Fruit fly (Drosophila melanogaster) whole organism, prepupa: Measurements from ENCODE around the gene CG8814.

Source experiments
- Blimp-1 ChIP-seq: fragments of 200-800 bp; sonication (Bioruptor generic); optimal IDR thresholded peaks from 3 replicates; lab custom pipeline; 2017; ENCODE audit warnings: missing biosample characterization, missing genetic modification characterization, mild to moderate bottlenecking, moderate library complexity, missing genetic modification reagents
- CG10631 ChIP-seq: fragments of 200-800 bp; sonication (Bioruptor generic); optimal IDR thresholded peaks from 2 replicates; lab custom pipeline; 2016; ENCODE audit warnings: missing biosample characterization, missing genetic modification characterization
- CG10669 ChIP-seq: fragments of 200-800 bp; sonication (Bioruptor generic); optimal IDR thresholded peaks from 3 replicates; lab custom pipeline; 2018; ENCODE audit warnings: missing biosample characterization, mild to moderate bottlenecking, missing genetic modification characterization, moderate library complexity
- CG11294 ChIP-seq: fragments of 200-800 bp; sonication (Bioruptor generic); IDR thresholded peaks from 2 replicates; pipeline ENCODE4 v1.3.6; 2022; ENCODE audit warnings: missing biosample characterization, missing genetic modification characterization
- CG16779 ChIP-seq: fragments of 200-800 bp; sonication (Bioruptor generic); optimal IDR thresholded peaks from 3 replicates; lab custom pipeline; 2017; ENCODE audit warnings: missing biosample characterization, mild to moderate bottlenecking, missing genetic modification characterization
- CG31627 ChIP-seq: fragments of 200-800 bp; sonication (Bioruptor generic); optimal IDR thresholded peaks from 3 replicates; lab custom pipeline; 2016; ENCODE audit warnings: missing biosample characterization, missing genetic modification characterization
- CG32006 ChIP-seq: fragments of 200-800 bp; sonication (Bioruptor generic); optimal IDR thresholded peaks from 3 replicates; lab custom pipeline; 2017; ENCODE audit warnings: missing biosample characterization, mild to moderate bottlenecking, missing genetic modification characterization
- CG34406 ChIP-seq: fragments of 200-800 bp; sonication (Bioruptor generic); optimal IDR thresholded peaks from 3 replicates; lab custom pipeline; 2016; ENCODE audit warnings: missing biosample characterization, missing genetic modification characterization
- CG3919 ChIP-seq: fragments of 200-800 bp; sonication (Bioruptor generic); optimal IDR thresholded peaks from 3 replicates; lab custom pipeline; 2016; ENCODE audit warnings: missing biosample characterization, missing genetic modification characterization
- CG6163 ChIP-seq: fragments of 200-800 bp; sonication (Bioruptor generic); IDR thresholded peaks from 3 replicates; pipeline ENCODE4 v1.3.6; 2022; ENCODE audit warnings: missing biosample characterization, missing genetic modification characterization
- CG6276 ChIP-seq: fragments of 200-800 bp; sonication (Bioruptor generic); optimal IDR thresholded peaks from 2 replicates; lab custom pipeline; 2017; ENCODE audit warnings: missing biosample characterization, mild to moderate bottlenecking, missing genetic modification characterization
- CG6792 ChIP-seq: fragments of 200-800 bp; sonication (Bioruptor generic); optimal IDR thresholded peaks from 3 replicates; lab custom pipeline; 2016; ENCODE audit warnings: missing biosample characterization, missing genetic modification characterization
- CG6808 ChIP-seq: fragments of 200-800 bp; sonication (Bioruptor generic); optimal IDR thresholded peaks from 3 replicates; lab custom pipeline; 2017; ENCODE audit warnings: missing biosample characterization, missing genetic modification characterization, mild to moderate bottlenecking, moderate library complexity, missing genetic modification reagents
- CG8119 ChIP-seq: fragments of 200-800 bp; sonication (Bioruptor generic); IDR thresholded peaks from 3 replicates; pipeline ENCODE4 v1.3.6; 2022; ENCODE audit warnings: missing biosample characterization, missing genetic modification characterization
- CG8632 ChIP-seq: fragments of 200-800 bp; sonication (Bioruptor generic); optimal IDR thresholded peaks from 3 replicates; lab custom pipeline; 2016; ENCODE audit warnings: missing biosample characterization, missing genetic modification characterization
- CG9139 ChIP-seq: fragments of 200-800 bp; sonication (Bioruptor generic); optimal IDR thresholded peaks from 3 replicates; lab custom pipeline; 2017; ENCODE audit warnings: missing biosample characterization, mild to moderate bottlenecking, missing genetic modification characterization
- Eip75B ChIP-seq: fragments of 200-800 bp; sonication (Bioruptor generic); optimal IDR thresholded peaks from 3 replicates; lab custom pipeline; 2016; ENCODE audit warnings: missing biosample characterization, missing genetic modification characterization
- Eip93F ChIP-seq: fragments of 200-800 bp; sonication (Bioruptor generic); optimal IDR thresholded peaks from 2 replicates; lab custom pipeline; 2016; ENCODE audit warnings: missing biosample characterization, mild to moderate bottlenecking, missing genetic modification characterization
- Ets21C ChIP-seq: fragments of 200-800 bp; sonication (Bioruptor generic); optimal IDR thresholded peaks from 3 replicates; lab custom pipeline; 2016; ENCODE audit warnings: missing biosample characterization, missing genetic modification characterization
- Ets96B ChIP-seq: fragments of 200-800 bp; optimal IDR thresholded peaks from 2 replicates; lab custom pipeline; 2019; ENCODE audit warnings: missing biosample characterization, mild to moderate bottlenecking, missing genetic modification characterization, moderate library complexity
- Hr38 ChIP-seq: sonication (Bioruptor generic); optimal IDR thresholded peaks from 2 replicates; lab custom pipeline; 2016; ENCODE audit warnings: missing biosample characterization, missing genetic modification characterization
- Hr4 ChIP-seq: fragments of 200-800 bp; sonication (Bioruptor generic); optimal IDR thresholded peaks from 3 replicates; lab custom pipeline; 2016; ENCODE audit warnings: missing biosample characterization, missing genetic modification characterization
- Met ChIP-seq: fragments of 200-800 bp; sonication (Bioruptor generic); optimal IDR thresholded peaks from 3 replicates; lab custom pipeline; 2016; ENCODE audit warnings: missing biosample characterization, missing genetic modification characterization
- OdsH ChIP-seq: fragments of 200-800 bp; sonication (Bioruptor generic); optimal IDR thresholded peaks from 3 replicates; lab custom pipeline; 2016; ENCODE audit warnings: missing biosample characterization, missing genetic modification characterization
- Smox ChIP-seq: fragments of 200-800 bp; sonication (Bioruptor generic); optimal IDR thresholded peaks from 3 replicates; lab custom pipeline; 2016; ENCODE audit warnings: missing biosample characterization, missing genetic modification characterization
- Sox102F ChIP-seq: fragments of 200-800 bp; sonication (Bioruptor generic); optimal IDR thresholded peaks from 2 replicates; lab custom pipeline; 2016; ENCODE audit warnings: missing biosample characterization, mild to moderate bottlenecking, missing genetic modification characterization
- Sox14 ChIP-seq: fragments of 200-800 bp; sonication (Bioruptor generic); optimal IDR thresholded peaks from 3 replicates; lab custom pipeline; 2016; ENCODE audit warnings: missing biosample characterization, missing genetic modification characterization
- achi ChIP-seq: fragments of 200-800 bp; sonication (Bioruptor generic); optimal IDR thresholded peaks from 3 replicates; lab custom pipeline; 2016; ENCODE audit warnings: missing biosample characterization, missing genetic modification characterization
- acj6 ChIP-seq: fragments of 200-800 bp; sonication (Bioruptor generic); optimal IDR thresholded peaks from 3 replicates; lab custom pipeline; 2016; ENCODE audit warnings: missing biosample characterization, missing genetic modification characterization
- cyc ChIP-seq: fragments of 200-800 bp; sonication (Bioruptor generic); optimal IDR thresholded peaks from 3 replicates; lab custom pipeline; 2016; ENCODE audit warnings: missing biosample characterization, missing genetic modification characterization
- dsx ChIP-seq: fragments of 200-800 bp; optimal IDR thresholded peaks from 3 replicates; lab custom pipeline; 2019; ENCODE audit warnings: missing biosample characterization, mild to moderate bottlenecking, missing genetic modification characterization, moderate library complexity; ENCODE audit not compliant: poor library complexity, severe bottlenecking
- eg ChIP-seq: fragments of 200-800 bp; sonication (Bioruptor generic); IDR thresholded peaks from 3 replicates; pipeline ENCODE4 v1.3.6; 2022; ENCODE audit warnings: missing biosample characterization, missing genetic modification characterization
- esn ChIP-seq: fragments of 200-800 bp; sonication (Bioruptor generic); optimal IDR thresholded peaks from 2 replicates; lab custom pipeline; 2016; ENCODE audit warnings: missing biosample characterization, mild to moderate bottlenecking, missing genetic modification characterization, moderate library complexity
- fd85E ChIP-seq: fragments of 200-800 bp; sonication (Bioruptor generic); optimal IDR thresholded peaks from 3 replicates; lab custom pipeline; 2016; ENCODE audit warnings: missing biosample characterization, missing genetic modification characterization
- fkh ChIP-seq: fragments of 200-800 bp; sonication (Bioruptor generic); optimal IDR thresholded peaks from 3 replicates; lab custom pipeline; 2017; ENCODE audit warnings: missing biosample characterization, mild to moderate bottlenecking, missing genetic modification characterization, moderate library complexity
- lz ChIP-seq: fragments of 200-800 bp; sonication (Bioruptor generic); optimal IDR thresholded peaks from 3 replicates; lab custom pipeline; 2016; ENCODE audit warnings: missing biosample characterization, missing genetic modification characterization
- pdm3 ChIP-seq: fragments of 200-800 bp; sonication (Bioruptor generic); optimal IDR thresholded peaks from 3 replicates; lab custom pipeline; 2016; ENCODE audit warnings: missing biosample characterization, missing genetic modification characterization
- salr ChIP-seq, 2 experiments: fragments of 200-800 bp; sonication (Bioruptor generic); optimal IDR thresholded peaks; 3 replicates each; lab custom pipeline; 2016 to 2018; ENCODE audit warnings: missing biosample characterization in 2 of 2, missing genetic modification characterization in 2 of 2, mild to moderate bottlenecking in 1 of 2
- ss ChIP-seq, 2 experiments: fragments of 200-800 bp; sonication (Bioruptor generic); optimal IDR thresholded peaks; 2 replicates in 1 of 2; 3 replicates in 1 of 2; lab custom pipeline; 2017 to 2018; ENCODE audit warnings: mild to moderate bottlenecking in 2 of 2, missing biosample characterization in 2 of 2, missing genetic modification characterization in 2 of 2, moderate library complexity in 1 of 2
- svp ChIP-seq: fragments of 200-800 bp; sonication (Bioruptor generic); peaks from one replicate; lab custom pipeline; 2016; ENCODE audit warnings: missing biosample characterization, missing genetic modification characterization
- topi ChIP-seq: fragments of 200-800 bp; sonication (Bioruptor generic); optimal IDR thresholded peaks from 3 replicates; lab custom pipeline; 2016; ENCODE audit warnings: missing biosample characterization, missing genetic modification characterization
- vri ChIP-seq: fragments of 200-800 bp; sonication (Bioruptor generic); optimal IDR thresholded peaks from 3 replicates; lab custom pipeline; 2016; ENCODE audit warnings: missing biosample characterization, mild to moderate bottlenecking, missing genetic modification characterization

Gene CG8814

dm6 chr2L:2878859-2879258 lies 4.2 kb downstream of the CG8814 start, which contains the start of gene RabGGTb (continued):
- TF ChIP-seq achi, result peak; percentile 46
- TF ChIP-seq eg (GFP tag; lab: Robert Waterston, UW), result peak; percentile 85
- no peak for TF ChIP-seq salr (GFP tag; optimal IDR thresholded peaks at IDR 0.05; lab: Kevin White, UChicago)
- no peak for TF ChIP-seq dsx (GFP tag; lab: Kevin White, UChicago)
- TF ChIP-seq CG6792, result peak; percentile 39
- TF ChIP-seq CG16779 (tag; lab: Kevin White, UChicago), result no peak
- peak; percentile 21 for TF ChIP-seq Ets96B (tag; lab: Kevin White, UChicago)
- peak; percentile 63 for TF ChIP-seq Met (GFP tag; lab: Kevin White, UChicago)
- TF ChIP-seq Hr38, result no peak
- TF ChIP-seq CG8632 (GFP tag; lab: Kevin White, UChicago), result no peak
- TF ChIP-seq CG10631 (GFP tag; lab: Kevin White, UChicago), result peak; percentile 46
- peak in 1 of 2 experiments; percentile 12 for TF ChIP-seq ss (GFP tag; optimal IDR thresholded peaks at IDR 0.05; lab: Kevin White, UChicago)

- TF ChIP-seq CG34406 (GFP tag; lab: Kevin White, UChicago) (peak; percentile 27), Ets21C (GFP tag; lab: Kevin White, UChicago) (peak; percentile 7), CG8632 (GFP tag; lab: Kevin White, UChicago) (no peak), topi (GFP tag; lab: Kevin White, UChicago) (peak; percentile 29), pdm3 (GFP tag; lab: Kevin White, UChicago) (peak; percentile 22), Met (GFP tag; lab: Kevin White, UChicago) (peak; percentile 55), CG8119 (GFP tag; lab: Robert Waterston, UW) (no peak), achi (no peak), OdsH (GFP tag; lab: Kevin White, UChicago) (no peak), CG6163 (GFP tag; lab: Robert Waterston, UW) (peak; percentile 51; the same call in 2 of the 3 replicates), eg (GFP tag; lab: Robert Waterston, UW) (peak; percentile 30; the same call in 1 of the 3 replicates), CG11294 (GFP tag; lab: Robert Waterston, UW) (no peak), fd85E (GFP tag; lab: Kevin White, UChicago) (no peak), CG16779 (tag; lab: Kevin White, UChicago) (no peak), dsx (GFP tag; lab: Kevin White, UChicago) (no peak), CG32006 (no peak), CG6276 (GFP tag; lab: Kevin White, UChicago) (no peak), acj6 (GFP tag; lab: Kevin White, UChicago) (peak; percentile 3), Hr4 (GFP tag; lab: Kevin White, UChicago) (no peak), cyc (GFP tag; lab: Kevin White, UChicago) (peak; percentile 35), ss (GFP tag; optimal IDR thresholded peaks at IDR 0.05; lab: Kevin White, UChicago) (peak in 1 of 2 experiments; percentile 22), Smox (GFP tag; lab: Kevin White, UChicago) (peak; percentile 41), Sox14 (GFP tag; lab: Kevin White, UChicago) (peak; percentile 5), Sox102F (peak; percentile 27), CG10669 (GFP tag; lab: Kevin White, UChicago) (no peak), CG6808 (no peak), fkh (GFP tag; lab: Kevin White, UChicago) (peak; percentile 76), CG6792 (peak; percentile 10), vri (GFP tag; lab: Kevin White, UChicago) (peak; percentile 20), CG31627 (GFP tag; lab: Kevin White, UChicago) (peak; percentile 26), Eip93F (peak; percentile 14), lz (GFP tag; lab: Kevin White, UChicago) (peak; percentile 66), CG3919 (GFP tag; lab: Kevin White, UChicago) (peak; percentile 7), Hr38 (no peak), Blimp-1 (no peak), Eip75B (peak; percentile 24), CG9139 (GFP tag; lab: Kevin White, UChicago) (no peak), salr (GFP tag; optimal IDR thresholded peaks at IDR 0.05; lab: Kevin White, UChicago) (no peak), svp (peak; percentile 71), esn (GFP tag; lab: Kevin White, UChicago) (peak; percentile 50)
Measured at dm6 chr2L:2882968-2883702, 8.4 kb downstream of the CG8814 start.
